Worm (Caenorhabditis elegans): ENCODE results near the gene lsy-13.
"Not testable (repeated sequence)": the region's sequence is repeated elsewhere in the genome, so short reads cannot be mapped to it uniquely, and the experiment has no call there.

The lsy-13 gene

DNA sequence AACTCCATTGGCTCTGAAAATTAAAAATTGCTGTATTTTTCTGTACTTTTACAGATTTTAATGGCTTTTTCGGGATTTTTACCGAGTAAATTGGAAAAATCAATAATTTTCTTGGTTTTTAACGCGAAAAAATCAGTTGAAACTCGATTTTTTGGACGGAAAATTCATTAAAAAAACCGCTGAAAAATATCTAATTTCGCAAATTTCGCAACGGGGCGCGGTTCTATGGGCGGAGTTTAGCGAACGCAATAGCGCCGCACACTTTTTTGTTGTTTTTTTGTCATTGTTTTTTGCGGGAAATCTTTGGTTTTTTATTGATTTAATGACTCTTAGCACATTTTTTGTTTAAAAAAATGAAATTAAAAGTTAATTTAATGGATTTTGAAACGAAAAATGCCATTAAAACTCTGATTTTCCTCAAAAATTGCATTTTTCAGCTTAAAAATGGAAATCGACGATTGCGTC lies at the start of gene lsy-13, which contains the start of gene mel-46:
TSS of gene lsy-13 (plus strand) at position 440 of the 465 bp plus-strand sequence.
TSS of gene mel-46 (minus strand) at position 51 of the 465 bp plus-strand sequence.
- TF ChIP-seq flt-1 (GFP tag; IDR thresholded peaks at IDR 0.05) = 0 out of 2 replicates have a peak, but pooled peaks have one; percentile 52
- TF ChIP-seq aly-1 (tag; optimal IDR thresholded peaks at IDR 0.05) = no peak
- 0 out of 2 replicates have a peak, but pooled peaks have one; percentile 29 for TF ChIP-seq scrt-1 (GFP tag; IDR thresholded peaks at IDR 0.05)
- TF ChIP-seq hmbx-1 (tag; optimal IDR thresholded peaks at IDR 0.05) = no peak
- TF ChIP-seq sea-1 (GFP tag; conservative IDR thresholded peaks at IDR 0.05) = 0 out of 2 replicates have a peak, but pooled peaks have one; percentile 59
- TF ChIP-seq ceh-13 (GFP tag; optimal IDR thresholded peaks at IDR 0.05) = peak; percentile 17
- TF ChIP-seq ets-7 (tag; optimal IDR thresholded peaks at IDR 0.05) = no peak
- TF ChIP-seq ceh-36 (tag; optimal IDR thresholded peaks at IDR 0.05) = peak; percentile 46
- TF ChIP-seq F13C5.2 (tag; optimal IDR thresholded peaks at IDR 0.05) = peak; percentile 62
- TF ChIP-seq tra-4 (tag; optimal IDR thresholded peaks at IDR 0.05) = no peak
- no peak for TF ChIP-seq hmg-4 (GFP tag; optimal IDR thresholded peaks at IDR 0.05)
- peak; percentile 25 for TF ChIP-seq B0310.2 (tag; optimal IDR thresholded peaks at IDR 0.05)
- peak; percentile 32; the same call in 1 of the 2 replicates for TF ChIP-seq tbx-37 (GFP tag; conservative IDR thresholded peaks at IDR 0.05)
- peak; percentile 56; the same call in 1 of the 2 replicates for TF ChIP-seq tbx-11 (GFP tag; IDR thresholded peaks at IDR 0.05)
- TF ChIP-seq ama-1 (optimal IDR thresholded peaks at IDR 0.05) = no peak
- peak; percentile 75 for TF ChIP-seq pes-1 (GFP tag; IDR thresholded peaks at IDR 0.05)
- TF ChIP-seq hnd-1 (tag; optimal IDR thresholded peaks at IDR 0.05) = peak; percentile 39

DNA sequence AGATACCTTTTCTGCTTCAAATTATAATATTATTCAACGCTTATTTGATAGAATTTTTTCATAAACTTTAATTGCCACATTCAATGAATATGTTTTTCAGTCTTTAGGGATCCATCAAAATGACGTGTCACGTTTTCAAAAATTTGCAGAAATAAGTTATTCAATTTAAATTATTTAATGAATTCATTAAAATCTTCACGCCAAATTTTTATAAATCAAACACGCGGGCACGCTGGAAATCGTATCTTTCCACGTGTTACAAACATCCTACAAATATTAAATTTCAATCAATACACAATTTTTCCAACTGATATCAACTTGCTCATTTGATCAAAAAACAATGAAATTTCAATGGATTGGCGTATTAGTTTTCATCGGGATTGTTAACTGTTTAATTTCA lies 41.1 kb upstream of the lsy-13 start, which contains the start of gene Y116A8A.4:
TSS of gene Y116A8A.4 (plus strand) at position 301 of the 400 bp plus-strand sequence.
- TF ChIP-seq hmbx-1 (tag; optimal IDR thresholded peaks at IDR 0.05) (no peak), aly-1 (tag; optimal IDR thresholded peaks at IDR 0.05) (no peak)

DNA sequence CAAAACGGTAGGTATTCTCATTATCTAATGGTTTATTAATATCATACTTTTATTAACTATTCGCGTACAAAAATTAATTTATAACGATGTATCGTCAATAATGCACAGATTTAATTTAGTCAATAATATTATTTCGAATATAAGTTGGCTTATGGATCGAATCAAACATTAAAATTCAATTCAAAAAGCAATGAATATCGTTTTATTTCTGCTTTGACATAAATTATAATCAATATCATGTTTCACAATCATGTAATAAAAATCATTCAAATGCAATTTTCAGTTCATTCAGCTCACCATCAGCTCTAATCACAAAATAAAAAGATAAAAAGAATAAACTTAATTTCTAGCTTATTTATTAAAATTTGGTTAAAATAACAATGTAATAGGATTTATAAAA lies 35.0 kb upstream of the lsy-13 start, which contains the start of gene Y116A8A.6:
TSS of gene Y116A8A.6 (minus strand) at position 101 of the 400 bp plus-strand sequence.
- TF ChIP-seq ama-1 (optimal IDR thresholded peaks at IDR 0.05) (no peak), tbx-11 (GFP tag; IDR thresholded peaks at IDR 0.05) (no peak), F13C5.2 (tag; optimal IDR thresholded peaks at IDR 0.05) (no peak), ets-7 (tag; optimal IDR thresholded peaks at IDR 0.05) (no peak), pes-1 (GFP tag; IDR thresholded peaks at IDR 0.05) (no peak), hnd-1 (tag; optimal IDR thresholded peaks at IDR 0.05) (no peak), sea-1 (GFP tag; conservative IDR thresholded peaks at IDR 0.05) (no peak), B0310.2 (tag; optimal IDR thresholded peaks at IDR 0.05) (no peak), ceh-13 (GFP tag; optimal IDR thresholded peaks at IDR 0.05) (no peak)

DNA sequence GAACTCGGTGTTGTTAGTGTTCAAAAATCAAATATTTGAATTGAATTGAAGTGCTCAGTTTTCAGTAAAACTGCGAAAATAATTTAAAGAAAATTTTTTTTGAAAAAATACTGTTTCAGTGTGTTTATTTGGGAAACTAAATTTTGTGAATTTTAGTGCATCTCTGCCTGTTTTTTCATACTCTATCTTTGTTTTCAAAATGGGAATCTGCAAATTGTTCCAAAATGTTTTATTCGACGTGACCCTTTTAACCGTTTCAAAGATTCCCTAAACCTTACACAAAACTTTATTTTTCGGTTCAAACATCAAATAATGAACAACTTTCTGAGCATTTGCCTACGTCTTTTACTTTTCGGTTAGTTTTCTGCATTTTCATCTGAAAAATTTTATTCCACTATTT lies 33.8 kb upstream of the lsy-13 start, which contains the start of gene Y116A8A.7:
TSS of gene Y116A8A.7 (plus strand) at position 301 of the 400 bp plus-strand sequence.
- TF ChIP-seq hnd-1 (tag; optimal IDR thresholded peaks at IDR 0.05) (no peak), hmbx-1 (tag; optimal IDR thresholded peaks at IDR 0.05) (no peak), ceh-13 (GFP tag; optimal IDR thresholded peaks at IDR 0.05) (no peak), tbx-11 (GFP tag; IDR thresholded peaks at IDR 0.05) (no peak), ets-7 (tag; optimal IDR thresholded peaks at IDR 0.05) (no peak), ama-1 (optimal IDR thresholded peaks at IDR 0.05) (no peak), ceh-36 (tag; optimal IDR thresholded peaks at IDR 0.05) (no peak), pes-1 (GFP tag; IDR thresholded peaks at IDR 0.05) (no peak), tra-4 (tag; optimal IDR thresholded peaks at IDR 0.05) (no peak), F13C5.2 (tag; optimal IDR thresholded peaks at IDR 0.05) (no peak), hmg-4 (GFP tag; optimal IDR thresholded peaks at IDR 0.05) (no peak), flt-1 (GFP tag; IDR thresholded peaks at IDR 0.05) (no peak), tbx-37 (GFP tag; conservative IDR thresholded peaks at IDR 0.05) (no peak), B0310.2 (tag; optimal IDR thresholded peaks at IDR 0.05) (no peak), sea-1 (GFP tag; conservative IDR thresholded peaks at IDR 0.05) (no peak), scrt-1 (GFP tag; IDR thresholded peaks at IDR 0.05) (no peak), aly-1 (tag; optimal IDR thresholded peaks at IDR 0.05) (no peak)

DNA sequence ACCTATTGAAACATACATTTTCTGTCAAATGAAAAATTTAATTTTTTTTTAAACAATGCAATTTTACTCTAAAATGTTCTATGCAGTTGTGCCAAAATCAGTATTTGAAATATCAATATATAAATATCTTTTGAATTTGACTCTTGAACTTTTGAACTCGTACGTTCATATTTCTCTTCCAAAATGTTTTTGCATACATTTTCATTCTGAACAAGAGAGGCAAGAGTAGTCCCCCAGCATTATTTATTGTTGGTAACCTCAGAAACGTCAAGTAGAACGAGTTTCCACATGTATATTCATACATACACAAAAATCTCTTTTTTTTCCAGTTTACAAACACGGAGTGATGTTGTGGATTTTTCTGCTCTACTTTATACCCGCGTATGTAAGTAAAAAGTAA lies 32.3 kb upstream of the lsy-13 start, which contains the start of gene clec-194:
TSS of gene clec-194 (plus strand) at position 301 of the 400 bp plus-strand sequence.
- no peak for TF ChIP-seq aly-1 (tag; optimal IDR thresholded peaks at IDR 0.05)
- TF ChIP-seq ceh-13 (GFP tag; optimal IDR thresholded peaks at IDR 0.05) = no peak
- TF ChIP-seq hnd-1 (tag; optimal IDR thresholded peaks at IDR 0.05) = no peak
- no peak for TF ChIP-seq pes-1 (GFP tag; IDR thresholded peaks at IDR 0.05)
- TF ChIP-seq ama-1 (optimal IDR thresholded peaks at IDR 0.05) = no peak
- no peak for TF ChIP-seq hmg-4 (GFP tag; optimal IDR thresholded peaks at IDR 0.05)
- TF ChIP-seq hmbx-1 (tag; optimal IDR thresholded peaks at IDR 0.05) = no peak
- TF ChIP-seq B0310.2 (tag; optimal IDR thresholded peaks at IDR 0.05) = no peak
- no peak for TF ChIP-seq ceh-36 (tag; optimal IDR thresholded peaks at IDR 0.05)

DNA sequence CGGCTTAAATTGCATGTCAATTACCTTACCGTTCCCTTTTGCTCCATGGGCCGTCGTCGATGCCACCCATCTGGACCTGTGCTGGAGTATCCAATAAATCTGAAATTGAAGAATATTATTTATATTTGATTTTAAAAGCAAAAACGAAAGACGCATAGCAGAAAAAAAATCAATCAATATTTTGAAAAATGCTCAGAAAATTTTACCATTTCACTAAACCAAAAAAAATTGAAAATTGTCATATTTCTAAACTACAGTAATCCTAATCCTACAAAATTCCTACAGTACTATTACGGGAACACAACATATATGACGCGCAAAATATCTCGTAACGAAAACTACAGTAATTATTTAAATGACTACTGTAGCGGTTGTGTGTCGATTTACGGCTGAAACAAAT lies 20.8 kb upstream of the lsy-13 start, which contains the start of gene Y116A8A.150:
TSS of gene Y116A8A.150 (minus strand) at position 101 of the 400 bp plus-strand sequence.
- TF ChIP-seq hmg-4 (GFP tag; optimal IDR thresholded peaks at IDR 0.05); hnd-1 (tag; optimal IDR thresholded peaks at IDR 0.05); ceh-36 (tag; optimal IDR thresholded peaks at IDR 0.05): not testable (repeated sequence)

DNA sequence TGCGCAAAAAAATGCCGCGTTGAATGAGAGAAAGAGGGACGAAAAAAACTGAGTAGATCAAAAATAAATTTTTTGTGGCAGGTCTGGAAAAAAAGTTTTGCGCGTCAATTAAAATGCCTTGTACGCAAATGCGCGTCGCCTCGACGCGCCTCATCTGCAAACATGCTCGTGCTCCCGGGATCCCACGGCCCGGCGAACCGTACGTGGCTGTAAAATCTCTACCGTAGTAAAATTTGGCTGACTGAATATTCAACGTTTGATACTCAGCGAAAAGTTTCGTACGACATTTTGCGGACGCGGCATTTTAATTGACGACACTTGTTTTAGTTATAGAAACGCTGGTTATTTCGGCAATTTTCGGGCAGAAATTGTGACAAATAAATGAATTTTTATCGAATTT lies 18.3 kb upstream of the lsy-13 start:
- 0 out of 2 replicates have a peak, but pooled peaks have one; percentile 39 for TF ChIP-seq scrt-1 (GFP tag; IDR thresholded peaks at IDR 0.05)

DNA sequence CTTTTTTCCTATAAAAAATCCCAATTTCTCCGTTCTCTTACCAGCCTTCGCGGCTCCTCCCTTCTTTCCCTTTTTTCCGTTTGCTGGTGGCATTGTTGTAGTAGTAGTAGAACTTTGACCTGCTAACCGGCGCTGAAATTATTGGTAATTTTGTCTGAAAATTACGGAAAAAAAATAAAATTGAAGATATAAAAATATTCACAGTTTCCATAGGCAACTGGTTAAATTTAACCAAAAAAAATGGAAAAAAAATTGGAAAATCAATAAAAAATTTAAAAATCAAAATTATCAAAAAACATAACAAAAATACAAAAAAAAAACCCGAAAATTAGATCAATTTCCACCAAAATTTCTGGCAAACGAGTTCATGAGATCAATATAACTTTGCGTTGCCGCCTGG lies 8.9 kb upstream of the lsy-13 start, which contains the start of gene map-2:
TSS of gene map-2 (minus strand) at position 101 of the 400 bp plus-strand sequence.
- TF ChIP-seq hmbx-1 (tag; optimal IDR thresholded peaks at IDR 0.05) (no peak), ceh-13 (GFP tag; optimal IDR thresholded peaks at IDR 0.05) (no peak), scrt-1 (GFP tag; IDR thresholded peaks at IDR 0.05) (no peak), F13C5.2 (tag; optimal IDR thresholded peaks at IDR 0.05) (no peak), ets-7 (tag; optimal IDR thresholded peaks at IDR 0.05) (no peak), pes-1 (GFP tag; IDR thresholded peaks at IDR 0.05) (no peak), sea-1 (GFP tag; conservative IDR thresholded peaks at IDR 0.05) (no peak), tra-4 (tag; optimal IDR thresholded peaks at IDR 0.05) (no peak), hnd-1 (tag; optimal IDR thresholded peaks at IDR 0.05) (no peak), flt-1 (GFP tag; IDR thresholded peaks at IDR 0.05) (no peak), hmg-4 (GFP tag; optimal IDR thresholded peaks at IDR 0.05) (no peak), ceh-36 (tag; optimal IDR thresholded peaks at IDR 0.05) (no peak)
